Fruit fly (Drosophila melanogaster): ENCODE results near the gene jar.

jar gene

DNA sequence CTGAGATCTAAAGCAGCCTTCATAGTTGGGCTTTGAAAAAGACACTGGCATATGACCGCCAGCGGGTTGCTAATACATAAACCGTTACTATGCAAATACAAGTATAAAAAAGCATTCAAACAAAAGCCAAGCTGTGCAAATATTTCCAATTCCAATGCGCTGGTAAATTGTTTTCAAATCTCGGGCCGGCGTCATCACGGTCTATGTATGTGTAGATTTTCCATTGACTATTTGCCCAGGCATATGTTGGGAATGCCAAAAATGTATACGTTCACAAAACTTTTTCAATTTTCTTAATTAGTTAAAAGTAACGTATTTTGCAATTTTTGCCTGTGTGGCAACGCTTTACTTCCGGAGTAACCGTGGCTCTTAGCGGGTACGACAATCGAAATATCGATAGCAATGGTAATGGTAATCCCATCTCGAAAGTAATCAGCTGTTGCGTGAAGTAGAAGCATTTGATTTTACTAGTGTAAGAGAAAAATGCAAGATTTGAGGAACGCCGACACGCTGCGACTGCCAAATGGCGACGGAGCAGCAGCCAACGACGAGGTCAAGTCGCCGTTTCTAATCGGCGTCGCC lies 18.8 kb upstream of the jar start, which contains the start of the genes CG34290 and Uck (continued):
- TF ChIP-seq CG14667 (GFP tag; IDR thresholded peaks at IDR 0.05), result no peak
- TF ChIP-seq CG8765 (GFP tag; IDR thresholded peaks at IDR 0.05), result no peak
- TF ChIP-seq hth (optimal IDR thresholded peaks at IDR 0.05), result no peak
- peak; percentile 85 for TF ChIP-seq hbn (GFP tag; IDR thresholded peaks at IDR 0.05; ENCODE audit: partially characterized antibody)
- TF ChIP-seq gro (GFP tag; optimal IDR thresholded peaks at IDR 0.05), result peak; percentile 90
- peak; percentile 43 for TF ChIP-seq sqz (GFP tag; optimal IDR thresholded peaks at IDR 0.05)
- peak; percentile 86 for TF ChIP-seq zen (tag; optimal IDR thresholded peaks at IDR 0.05)
- peak; percentile 76 for TF ChIP-seq Xbp1 (GFP tag; optimal IDR thresholded peaks at IDR 0.05)
- TF ChIP-seq hkb (optimal IDR thresholded peaks at IDR 0.05), result no peak
- peak; percentile 78 for TF ChIP-seq hkb (GFP tag; IDR thresholded peaks at IDR 0.05)
- TF ChIP-seq CG1832 (GFP tag; optimal IDR thresholded peaks at IDR 0.05), result no peak
- TF ChIP-seq ems (GFP tag; optimal IDR thresholded peaks at IDR 0.05), result peak; percentile 66
- peak; percentile 97 for TF ChIP-seq Sry-δ (GFP tag; optimal IDR thresholded peaks at IDR 0.05)
- TF ChIP-seq scrt (GFP tag; optimal IDR thresholded peaks at IDR 0.05), result peak; percentile 85
- TF ChIP-seq CG2129 (GFP tag; IDR thresholded peaks at IDR 0.05; ENCODE audit: partially characterized antibody), result peak; percentile 35
- peak; percentile 31 for TF ChIP-seq ac (GFP tag; optimal IDR thresholded peaks at IDR 0.05)
- TF ChIP-seq CG12299 (tag; optimal IDR thresholded peaks at IDR 0.05), result peak; percentile 59
- TF ChIP-seq kay (GFP tag; optimal IDR thresholded peaks at IDR 0.05), result no peak
- peak; percentile 69 for TF ChIP-seq HLH54F (GFP tag; optimal IDR thresholded peaks at IDR 0.05)
- TF ChIP-seq mam (GFP tag; optimal IDR thresholded peaks at IDR 0.05), result peak; percentile 67
- peak; percentile 49 for TF ChIP-seq CG12744 (GFP tag; optimal IDR thresholded peaks at IDR 0.05)
- TF ChIP-seq CG13296 (GFP tag; optimal IDR thresholded peaks at IDR 0.05), result peak; percentile 87
- peak; percentile 80 for TF ChIP-seq CG15011 (GFP tag; optimal IDR thresholded peaks at IDR 0.05)
- TF ChIP-seq Bdp1 (GFP tag; optimal IDR thresholded peaks at IDR 0.05), result peak; percentile 41
- TF ChIP-seq so (GFP tag; IDR thresholded peaks at IDR 0.05), result peak; percentile 70; the same call in 1 of the 3 replicates
- TF ChIP-seq prd (optimal IDR thresholded peaks at IDR 0.05), result no peak
- peak; percentile 47; the same call in 2 of the 3 replicates for TF ChIP-seq prd (GFP tag; IDR thresholded peaks at IDR 0.05)
- TF ChIP-seq B-H2 (GFP tag; optimal IDR thresholded peaks at IDR 0.05), result peak; percentile 89
- TF ChIP-seq z (GFP tag; IDR thresholded peaks at IDR 0.05), result no peak
- TF ChIP-seq CG6689 (GFP tag; IDR thresholded peaks at IDR 0.05), result peak; percentile 53
- peak; percentile 62 for TF ChIP-seq Sin3A (optimal IDR thresholded peaks at IDR 0.05)
- TF ChIP-seq D19A (tag; optimal IDR thresholded peaks at IDR 0.05), result no peak
- peak; percentile 82 for TF ChIP-seq PHDP (tag; optimal IDR thresholded peaks at IDR 0.05)
- peak; percentile 43 for TF ChIP-seq Six4 (GFP tag; optimal IDR thresholded peaks at IDR 0.05)
- peak; percentile 62; the same call in 2 of the 3 replicates for TF ChIP-seq hb (GFP tag; IDR thresholded peaks at IDR 0.05; ENCODE audit: partially characterized antibody)
- peak; percentile 46 for TF ChIP-seq Hey (tag; optimal IDR thresholded peaks at IDR 0.05)
- TF ChIP-seq CG11695 (GFP tag; IDR thresholded peaks at IDR 0.05), result peak; percentile 44; the same call in 1 of the 3 replicates
- peak; percentile 83 for TF ChIP-seq zen2 (GFP tag; IDR thresholded peaks at IDR 0.05; ENCODE audit: partially characterized antibody)
- TF ChIP-seq CG1024 (GFP tag; IDR thresholded peaks at IDR 0.05), result no peak
- TF ChIP-seq grau (tag; optimal IDR thresholded peaks at IDR 0.05), result peak; percentile 71
- no peak for TF ChIP-seq CG8478 (optimal IDR thresholded peaks at IDR 0.05)
- TF ChIP-seq CG3847 (GFP tag; IDR thresholded peaks at IDR 0.05), result peak; percentile 85
- peak; percentile 75; the same call in 2 of the 3 replicates for TF ChIP-seq dysf (GFP tag; IDR thresholded peaks at IDR 0.05)
- no peak for TF ChIP-seq CG11696 (GFP tag; IDR thresholded peaks at IDR 0.05)
- TF ChIP-seq klu (GFP tag; IDR thresholded peaks at IDR 0.05), result no peak
- TF ChIP-seq amos (GFP tag; IDR thresholded peaks at IDR 0.05; ENCODE audit: partially characterized antibody), result peak; percentile 87
- peak; percentile 35 for TF ChIP-seq Hr3 (GFP tag; optimal IDR thresholded peaks at IDR 0.05)
- peak; percentile 57 for TF ChIP-seq CG2875 (GFP tag; optimal IDR thresholded peaks at IDR 0.05)
- peak; percentile 89 for TF ChIP-seq Rfx (GFP tag; IDR thresholded peaks at IDR 0.05)
- peak; percentile 50 for TF ChIP-seq gsb-n (tag; optimal IDR thresholded peaks at IDR 0.05)
- TF ChIP-seq CG4328 (GFP tag; optimal IDR thresholded peaks at IDR 0.05), result peak; percentile 82
- TF ChIP-seq CG7357 (GFP tag; IDR thresholded peaks at IDR 0.05), result no peak

Measured in whole organism, embryonic.